Worm (Caenorhabditis elegans) whole organism, L1 larva: Measurements from ENCODE around the gene F55C12.4.
A peak's percentile ranks its signal among the peaks of the same experiment; 100 is the strongest.

Experiments
- aha-1 ChIP-seq: fragments of 150-350 bp; optimal IDR thresholded peaks from 2 replicates; lab custom pipeline; 2014; ENCODE audit warnings: missing biosample characterization, missing genetic modification characterization
- ceh-82 ChIP-seq, 3 experiments: fragments of 150-350 bp in 1 of 3; sonication (generic microtip) in 2 of 3; optimal IDR thresholded peaks; 2 replicates each; lab custom pipeline; 2014 to 2017; ENCODE audit warnings: missing biosample characterization in 3 of 3, missing genetic modification characterization in 3 of 3
- dpl-1 ChIP-seq, 3 experiments: fragments of 150-350 bp in 2 of 3; sonication (generic microtip) in 1 of 3; optimal IDR thresholded peaks; 2 replicates each; lab custom pipeline; 2014 to 2017; ENCODE audit warnings: missing biosample characterization in 3 of 3, missing genetic modification characterization in 3 of 3, missing genetic modification reagents in 3 of 3
- dsc-1 ChIP-seq: sonication (generic microtip); optimal IDR thresholded peaks from 2 replicates; lab custom pipeline; 2016; ENCODE audit warnings: mild to moderate bottlenecking, missing genetic modification characterization, missing compliant biosample characterization
- efl-1 ChIP-seq, 4 experiments: fragments of 150-350 bp; optimal IDR thresholded peaks in 3 of 4; peaks in 1 of 4; 1 replicate in 1 of 4; 2 replicates in 3 of 4; lab custom pipeline; 2014; ENCODE audit warnings: missing biosample characterization in 2 of 4, missing genetic modification characterization in 2 of 4, missing genetic modification reagents in 2 of 4
- efl-3 ChIP-seq: fragments of 200-800 bp; sonication (Bioruptor generic); optimal IDR thresholded peaks from 2 replicates; lab custom pipeline; 2018; ENCODE audit warnings: mild to moderate bottlenecking, missing genetic modification characterization, missing compliant biosample characterization
- egl-13 ChIP-seq: sonication (generic microtip); optimal IDR thresholded peaks from 2 replicates; lab custom pipeline; 2016; ENCODE audit warnings: missing genotype, missing genetic modification reagents, missing genetic modification characterization, missing compliant biosample characterization
- elt-2 ChIP-seq: sonication (generic microtip); optimal IDR thresholded peaks from 2 replicates; lab custom pipeline; 2016; ENCODE audit warnings: missing genetic modification characterization, mild to moderate bottlenecking, inconsistent platforms, missing compliant biosample characterization, missing genetic modification reagents
- fkh-8 ChIP-seq: sonication (generic microtip); optimal IDR thresholded peaks from 2 replicates; lab custom pipeline; 2016; ENCODE audit warnings: mild to moderate bottlenecking, missing genetic modification characterization, missing compliant biosample characterization
- hlh-17 ChIP-seq: fragments of 200-800 bp; sonication (Bioruptor generic); optimal IDR thresholded peaks from 2 replicates; lab custom pipeline; 2018; ENCODE audit warnings: missing genetic modification characterization, mild to moderate bottlenecking, missing compliant biosample characterization, moderate library complexity, borderline replicate concordance
- hpl-2 ChIP-seq: fragments of 150-350 bp; optimal IDR thresholded peaks from 2 replicates; lab custom pipeline; 2014; ENCODE audit warnings: missing biosample characterization, missing genetic modification reagents, missing genetic modification characterization
- irx-1 ChIP-seq: sonication (generic microtip); optimal IDR thresholded peaks from 2 replicates; lab custom pipeline; 2016; ENCODE audit warnings: missing genetic modification characterization, missing compliant biosample characterization
- isw-1 ChIP-seq: fragments of 200-800 bp; sonication (Bioruptor generic); IDR thresholded peaks from 2 replicates; pipeline ENCODE4 v1.3.6; 2022; ENCODE audit warnings: missing genetic modification characterization, missing compliant biosample characterization
- jun-1 ChIP-seq: fragments of 150-350 bp; optimal IDR thresholded peaks from 2 replicates; lab custom pipeline; 2014; ENCODE audit warnings: missing biosample characterization, missing genetic modification reagents, missing genetic modification characterization
- lin-13 ChIP-seq: fragments of 150-350 bp; optimal IDR thresholded peaks from 2 replicates; lab custom pipeline; 2014; ENCODE audit warnings: missing biosample characterization, missing genetic modification reagents, missing genetic modification characterization
- lin-14 ChIP-seq: fragments of 200-800 bp; sonication (Bioruptor generic); optimal IDR thresholded peaks from 2 replicates; lab custom pipeline; 2018; ENCODE audit warnings: mild to moderate bottlenecking, missing genetic modification characterization, moderate library complexity, missing compliant biosample characterization
- lin-15B ChIP-seq: fragments of 150-350 bp; sonication (generic microtip); optimal IDR thresholded peaks from 3 replicates; lab custom pipeline; 2014; ENCODE audit warnings: missing biosample characterization, missing genetic modification characterization
- lin-35 ChIP-seq, 2 experiments: fragments of 150-350 bp; optimal IDR thresholded peaks; 2 replicates each; lab custom pipeline; 2014; ENCODE audit warnings: missing biosample characterization in 2 of 2, missing genetic modification characterization in 2 of 2, missing genetic modification reagents in 2 of 2
- lin-39 ChIP-seq: fragments of 150-350 bp; optimal IDR thresholded peaks from 2 replicates; lab custom pipeline; 2014; ENCODE audit warnings: missing biosample characterization, missing genetic modification reagents, missing genetic modification characterization
- lsy-2 ChIP-seq, 2 experiments: fragments of 150-350 bp; optimal IDR thresholded peaks; 2 replicates each; lab custom pipeline; 2014; ENCODE audit warnings: missing biosample characterization in 2 of 2, missing genetic modification characterization in 2 of 2
- nhr-19 ChIP-seq: fragments of 200-800 bp; sonication (Bioruptor generic); conservative IDR thresholded peaks from 2 replicates; pipeline ENCODE4 v1.3.6; 2022; ENCODE audit warnings: missing genetic modification characterization, missing compliant biosample characterization
- nhr-20 ChIP-seq: sonication (generic microtip); optimal IDR thresholded peaks from 2 replicates; lab custom pipeline; 2016; ENCODE audit warnings: mild to moderate bottlenecking, missing genetic modification characterization, missing compliant biosample characterization
- nhr-47 ChIP-seq: sonication (generic microtip); optimal IDR thresholded peaks from 2 replicates; lab custom pipeline; 2016; ENCODE audit warnings: mild to moderate bottlenecking, missing genetic modification characterization, moderate library complexity, missing compliant biosample characterization
- nhr-71 ChIP-seq: sonication (generic microtip); optimal IDR thresholded peaks from 2 replicates; lab custom pipeline; 2016; ENCODE audit warnings: mild to moderate bottlenecking, missing genetic modification characterization, moderate library complexity, missing compliant biosample characterization
- nhr-76 ChIP-seq: sonication (generic microtip); optimal IDR thresholded peaks from 2 replicates; lab custom pipeline; 2017; ENCODE audit warnings: missing biosample characterization, missing genetic modification characterization
- nhr-85 ChIP-seq: sonication (generic microtip); peaks from one replicate; lab custom pipeline; 2016; ENCODE audit warnings: missing genetic modification characterization, inconsistent platforms, missing compliant biosample characterization
- nhr-90 ChIP-seq: sonication (generic microtip); optimal IDR thresholded peaks from 2 replicates; lab custom pipeline; 2016; ENCODE audit warnings: mild to moderate bottlenecking, missing genetic modification characterization, missing compliant biosample characterization; ENCODE audit not compliant: poor library complexity
- rnt-1 ChIP-seq: sonication (generic microtip); optimal IDR thresholded peaks from 2 replicates; lab custom pipeline; 2016; ENCODE audit warnings: mild to moderate bottlenecking, missing genetic modification characterization, moderate library complexity, missing compliant biosample characterization
- snu-23 ChIP-seq: sonication (generic microtip); optimal IDR thresholded peaks from 2 replicates; lab custom pipeline; 2016; ENCODE audit warnings: missing genetic modification characterization, missing compliant biosample characterization
- sup-37 ChIP-seq: fragments of 200-800 bp; sonication (Bioruptor generic); optimal IDR thresholded peaks from 2 replicates; lab custom pipeline; 2018; ENCODE audit warnings: mild to moderate bottlenecking, missing genetic modification characterization, missing compliant biosample characterization
- unc-86 ChIP-seq: sonication (generic microtip); optimal IDR thresholded peaks from 2 replicates; lab custom pipeline; 2016; ENCODE audit warnings: missing genetic modification characterization, missing compliant biosample characterization
- unc-98 ChIP-seq: fragments of 200-800 bp; sonication (Bioruptor generic); IDR thresholded peaks from 2 replicates; pipeline ENCODE4 v1.3.6; 2022; ENCODE audit warnings: missing genetic modification characterization, missing compliant biosample characterization
- xbp-1 ChIP-seq: sonication (generic microtip); optimal IDR thresholded peaks from 2 replicates; lab custom pipeline; 2016; ENCODE audit warnings: missing genetic modification characterization, missing compliant biosample characterization
- ztf-11 ChIP-seq, 2 experiments: sonication (generic microtip); optimal IDR thresholded peaks; 2 replicates each; lab custom pipeline; 2016 to 2017; ENCODE audit warnings: missing genetic modification characterization in 2 of 2, missing biosample characterization in 1 of 2, missing compliant biosample characterization in 1 of 2
- ztf-4 ChIP-seq: fragments of 150-350 bp; optimal IDR thresholded peaks from 2 replicates; lab custom pipeline; 2014; ENCODE audit warnings: missing biosample characterization, missing genetic modification characterization

F55C12.4 gene

DNA sequence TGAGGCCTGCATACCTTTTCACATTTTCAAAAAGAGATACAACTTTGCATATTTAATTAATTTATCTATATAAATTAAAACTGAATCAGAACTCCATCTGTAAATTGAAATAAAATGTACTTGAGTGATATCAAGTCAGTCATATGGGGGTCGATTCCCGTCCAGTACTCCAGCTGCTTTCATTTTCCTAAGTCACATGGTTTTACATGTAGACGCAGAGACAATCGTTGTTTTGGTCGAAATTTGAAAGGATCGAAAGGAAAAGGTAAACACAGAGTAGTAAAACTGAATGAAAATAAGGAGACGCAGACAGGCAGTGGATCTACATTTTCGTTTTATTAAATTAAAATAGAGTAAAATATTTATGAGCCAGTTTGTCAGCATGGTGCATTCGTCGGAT is 15.9 kb upstream of the F55C12.4 start (continued):
- no peak for TF ChIP-seq sup-37
- peak; percentile 17 to 74 for TF ChIP-seq lin-35 (GFP tag; optimal IDR thresholded peaks at IDR 0.05; lab: Kevin White, UChicago)
- TF ChIP-seq nhr-85 (tag; lab: Kevin White, UChicago), result peak; percentile 90
- TF ChIP-seq lin-13 (GFP tag; lab: Kevin White, UChicago), result peak; percentile 1
- TF ChIP-seq nhr-20 (tag; lab: Kevin White, UChicago), result peak; percentile 77
- no peak for TF ChIP-seq hlh-17 (GFP tag; lab: Kevin White, UChicago)
- TF ChIP-seq lin-14 (GFP tag; lab: Kevin White, UChicago), result peak; percentile 79
- TF ChIP-seq efl-1 (optimal IDR thresholded peaks at IDR 0.05; lab: Kevin White, UChicago), result peak in 1 of 2 experiments; percentile 25
- peak; percentile 25 to 88 for TF ChIP-seq efl-1 (GFP tag; optimal IDR thresholded peaks at IDR 0.05 in 1 of 2; lab: Kevin White, UChicago)
- TF ChIP-seq dpl-1 (GFP tag; optimal IDR thresholded peaks at IDR 0.05; lab: Kevin White, UChicago), result peak in 2 of 3 experiments; percentile 33 to 39
- peak; percentile 30 for TF ChIP-seq nhr-90 (tag; lab: Kevin White, UChicago)
- TF ChIP-seq dsc-1, result peak; percentile 36
- TF ChIP-seq fkh-8 (tag; lab: Kevin White, UChicago), result peak; percentile 23
- TF ChIP-seq hpl-2 (GFP tag; lab: Kevin White, UChicago), result no peak
- TF ChIP-seq nhr-19 (GFP tag; lab: Robert Waterston, UW), result peak; percentile 47; the same call in 1 of the 2 replicates
- TF ChIP-seq irx-1 (tag; lab: Kevin White, UChicago), result peak; percentile 16
- no peak for TF ChIP-seq efl-3
- TF ChIP-seq ztf-11 (tag; optimal IDR thresholded peaks at IDR 0.05; lab: Kevin White, UChicago), result no peak
- TF ChIP-seq, all 84 proteins: peak for 24

DNA sequence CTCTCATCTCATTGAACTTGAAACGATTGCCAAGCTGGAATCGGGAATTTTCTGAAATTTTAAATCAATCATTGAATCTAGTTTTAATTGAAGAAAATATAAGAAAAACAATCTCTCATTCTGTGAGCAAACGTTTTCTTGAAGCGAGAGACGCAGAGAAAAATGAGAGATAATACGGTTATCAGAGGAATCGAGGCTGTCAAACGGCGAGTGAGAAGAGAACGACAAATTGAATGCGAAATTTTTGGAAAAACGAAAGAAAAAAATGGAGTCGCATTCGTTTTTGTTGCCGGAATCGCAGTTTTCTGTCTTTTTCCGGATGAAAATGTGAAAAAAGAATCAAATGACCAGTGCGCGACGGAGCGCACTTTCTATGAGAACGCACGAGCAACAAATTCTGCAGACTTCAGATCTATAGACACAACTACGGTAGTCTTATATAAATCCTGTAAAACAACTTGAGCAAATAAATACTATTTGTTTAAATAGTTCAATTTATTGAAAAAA is 15.4 kb upstream of the F55C12.4 start, which contains the start of gene tex-2:
tex-2 (minus strand) TSS at position 51 of the 507 bp plus-strand sequence.
- TF ChIP-seq unc-86 (tag; lab: Kevin White, UChicago) (peak; percentile 4), lin-15B (tag; lab: Kevin White, UChicago) (peak; percentile 38), rnt-1 (peak; percentile 32), jun-1 (peak; percentile 27), nhr-47 (tag; lab: Kevin White, UChicago) (peak; percentile 54), efl-1 (optimal IDR thresholded peaks at IDR 0.05; lab: Kevin White, UChicago) (peak; percentile 36 to 44), efl-1 (GFP tag; optimal IDR thresholded peaks at IDR 0.05 in 1 of 2; lab: Kevin White, UChicago) (no peak), aha-1 (tag; lab: Kevin White, UChicago) (no peak), dpl-1 (GFP tag; optimal IDR thresholded peaks at IDR 0.05; lab: Kevin White, UChicago) (peak in 2 of 3 experiments; percentile 3 to 14), lsy-2 (tag; optimal IDR thresholded peaks at IDR 0.05; lab: Kevin White, UChicago) (peak; percentile 7 to 22), ceh-82 (tag; optimal IDR thresholded peaks at IDR 0.05; lab: Kevin White, UChicago) (peak in 2 of 3 experiments; percentile 24), elt-2 (tag; lab: Kevin White, UChicago) (peak; percentile 57), unc-98 (0 out of 2 replicates have a peak, but pooled peaks have one; percentile 14), ztf-4 (tag; lab: Kevin White, UChicago) (no peak), isw-1 (peak; percentile 18), lin-14 (GFP tag; lab: Kevin White, UChicago) (peak; percentile 62), xbp-1 (tag; lab: Kevin White, UChicago) (peak; percentile 19), nhr-71 (peak; percentile 31), nhr-76 (tag; lab: Kevin White, UChicago) (no peak), snu-23 (GFP tag; lab: Kevin White, UChicago) (peak; percentile 22), lin-13 (GFP tag; lab: Kevin White, UChicago) (peak; percentile 48), egl-13 (no peak), efl-3 (no peak), nhr-20 (tag; lab: Kevin White, UChicago) (peak; percentile 41)
- TF ChIP-seq, all 84 proteins: peak for 18

DNA sequence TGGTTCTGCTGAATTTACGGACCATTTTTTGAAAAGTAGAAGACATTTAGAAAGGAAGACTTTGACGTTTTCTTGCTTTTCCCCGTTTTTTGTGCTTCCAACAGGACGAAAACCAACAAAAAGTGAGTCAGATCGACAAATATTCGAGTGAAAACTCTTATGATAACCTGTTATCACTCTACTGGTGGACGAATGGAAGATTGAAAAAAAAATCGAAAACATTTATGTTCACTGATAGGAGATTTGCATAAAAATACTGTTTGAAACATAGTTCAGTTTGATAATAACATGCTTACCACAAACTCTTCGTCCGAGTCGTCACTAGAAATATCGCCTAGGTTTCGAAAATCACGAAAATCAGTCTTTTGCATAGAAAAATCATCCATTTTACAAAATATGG is 14.2 kb upstream of the F55C12.4 start:
- TF ChIP-seq nhr-19 (GFP tag; lab: Robert Waterston, UW), result no peak
- TF ChIP-seq lin-39 (tag; lab: Kevin White, UChicago), result no peak
- TF ChIP-seq elt-2 (tag; lab: Kevin White, UChicago), result peak; percentile 51
- TF ChIP-seq hlh-17 (GFP tag; lab: Kevin White, UChicago), result no peak
